Fruit fly (Drosophila melanogaster) whole organism, embryonic: Measurements from ENCODE around the gene InR.

Source experiments
- Adf1 ChIP-seq: fragments of 200-800 bp; sonication (Bioruptor generic); IDR thresholded peaks from 2 replicates; pipeline ENCODE4 v1.3.6; 2022; ENCODE audit warnings: missing biosample characterization, missing genetic modification characterization
- CG10274 ChIP-seq: fragments of 200-800 bp; sonication (Bioruptor generic); optimal IDR thresholded peaks from 3 replicates; lab custom pipeline; 2017; ENCODE audit warnings: missing biosample characterization, mild to moderate bottlenecking, missing genetic modification characterization
- CG10654 ChIP-seq: fragments of 200-800 bp; sonication (Bioruptor generic); optimal IDR thresholded peaks from 2 replicates; lab custom pipeline; 2016; ENCODE audit warnings: missing biosample characterization, missing genetic modification characterization
- CG12299 ChIP-seq: fragments of 200-800 bp; sonication (Bioruptor generic); optimal IDR thresholded peaks from 2 replicates; lab custom pipeline; 2018; ENCODE audit warnings: missing biosample characterization, mild to moderate bottlenecking, missing genetic modification characterization
- CG2202 ChIP-seq: fragments of 200-800 bp; sonication (Bioruptor generic); optimal IDR thresholded peaks from 2 replicates; lab custom pipeline; 2018; ENCODE audit warnings: missing biosample characterization, mild to moderate bottlenecking, missing genetic modification characterization
- CG31441 ChIP-seq: fragments of 200-800 bp; sonication (Bioruptor generic); IDR thresholded peaks from 2 replicates; pipeline ENCODE4 v1.3.6; 2022; ENCODE audit warnings: missing biosample characterization, missing genetic modification characterization
- CG32767 ChIP-seq: fragments of 200-800 bp; sonication (Bioruptor generic); IDR thresholded peaks from 2 replicates; pipeline ENCODE4 v1.3.6; 2022; ENCODE audit warnings: missing biosample characterization, missing genetic modification characterization
- CG4617 ChIP-seq: fragments of 200-800 bp; sonication (Bioruptor generic); optimal IDR thresholded peaks from 3 replicates; lab custom pipeline; 2016; ENCODE audit warnings: missing biosample characterization, missing genetic modification characterization, borderline replicate concordance
- CG9932 ChIP-seq: fragments of 200-800 bp; sonication (Bioruptor generic); IDR thresholded peaks from 2 replicates; pipeline ENCODE4 v1.3.6; 2022; ENCODE audit warnings: missing biosample characterization, missing genetic modification characterization
- CHES-1-like ChIP-seq: fragments of 200-800 bp; sonication (Bioruptor generic); optimal IDR thresholded peaks from 2 replicates; lab custom pipeline; 2016; ENCODE audit warnings: missing biosample characterization, missing genetic modification characterization
- Dbx ChIP-seq: fragments of 200-800 bp; sonication (Bioruptor generic); IDR thresholded peaks from 3 replicates; pipeline ENCODE4 v1.3.6; 2022; ENCODE audit warnings: missing biosample characterization, missing genetic modification characterization
- Doc3 ChIP-seq: fragments of 200-800 bp; sonication (Bioruptor generic); IDR thresholded peaks from 3 replicates; pipeline ENCODE4 v1.3.6; 2022; ENCODE audit warnings: missing biosample characterization, missing genetic modification characterization; ENCODE audit not compliant: partially characterized antibody
- E2f1 ChIP-seq: fragments of 200-800 bp; sonication (Bioruptor generic); IDR thresholded peaks from 2 replicates; pipeline ENCODE4 v1.3.6; 2022; ENCODE audit warnings: missing biosample characterization, missing genetic modification characterization
- HmgD ChIP-seq: fragments of 200-800 bp; sonication (Bioruptor generic); optimal IDR thresholded peaks from 3 replicates; lab custom pipeline; 2016; ENCODE audit warnings: missing biosample characterization, missing genetic modification characterization
- Jarid2 ChIP-seq: fragments of 200-800 bp; sonication (Bioruptor generic); optimal IDR thresholded peaks from 3 replicates; lab custom pipeline; 2017; ENCODE audit warnings: mild to moderate bottlenecking, missing biosample characterization, missing genetic modification reagents, missing genetic modification characterization
- NfI ChIP-seq: fragments of 200-800 bp; sonication (Bioruptor generic); optimal IDR thresholded peaks from 3 replicates; lab custom pipeline; 2018; ENCODE audit warnings: missing biosample characterization, mild to moderate bottlenecking, missing genetic modification characterization, moderate library complexity
- Ptx1 ChIP-seq: fragments of 200-800 bp; sonication (Bioruptor generic); IDR thresholded peaks from 2 replicates; pipeline ENCODE4 v1.3.6; 2022; ENCODE audit warnings: missing biosample characterization, missing genetic modification characterization
- Spps ChIP-seq: fragments of 200-800 bp; sonication (Bioruptor generic); optimal IDR thresholded peaks from 2 replicates; lab custom pipeline; 2018; ENCODE audit warnings: missing biosample characterization, mild to moderate bottlenecking, missing genetic modification characterization
- ato ChIP-seq: fragments of 200-800 bp; sonication (Bioruptor generic); IDR thresholded peaks from 2 replicates; pipeline ENCODE4 v1.3.6; 2022; ENCODE audit warnings: missing biosample characterization, missing genetic modification characterization; ENCODE audit not compliant: partially characterized antibody
- chinmo ChIP-seq: fragments of 200-800 bp; sonication (Bioruptor generic); IDR thresholded peaks from 4 replicates; pipeline ENCODE4 v1.3.6; 2022; ENCODE audit warnings: missing biosample characterization, missing genetic modification characterization; ENCODE audit not compliant: partially characterized antibody
- eyg ChIP-seq: fragments of 200-800 bp; sonication (Bioruptor generic); optimal IDR thresholded peaks from 3 replicates; lab custom pipeline; 2016; ENCODE audit warnings: missing biosample characterization, missing genetic modification characterization
- grau ChIP-seq: fragments of 200-800 bp; optimal IDR thresholded peaks from 3 replicates; lab custom pipeline; 2019; ENCODE audit warnings: missing biosample characterization, mild to moderate bottlenecking, missing genetic modification characterization, moderate library complexity
- kah ChIP-seq: fragments of 200-800 bp; sonication (Bioruptor generic); optimal IDR thresholded peaks from 2 replicates; lab custom pipeline; 2018; ENCODE audit warnings: missing biosample characterization, mild to moderate bottlenecking, missing genetic modification characterization
- nau ChIP-seq: fragments of 200-800 bp; sonication (Bioruptor generic); optimal IDR thresholded peaks from 3 replicates; lab custom pipeline; 2017; ENCODE audit warnings: missing biosample characterization, mild to moderate bottlenecking, missing genetic modification characterization, missing genetic modification reagents
- onecut ChIP-seq: fragments of 200-800 bp; sonication (Bioruptor generic); IDR thresholded peaks from 2 replicates; pipeline ENCODE4 v1.3.6; 2022; ENCODE audit warnings: missing biosample characterization, missing genetic modification characterization
- sc ChIP-seq, 3 experiments: fragments of >200 bp in 2 of 3; fragments of 200-800 bp in 1 of 3; sonication (Bioruptor generic) in 1 of 3; optimal IDR thresholded peaks; 2 replicates in 2 of 3; 3 replicates in 1 of 3; lab custom pipeline; 2017; ENCODE audit warnings: mild to moderate bottlenecking in 1 of 3, missing biosample characterization in 1 of 3, missing genetic modification characterization in 1 of 3, missing genetic modification reagents in 1 of 3
- slou ChIP-seq: fragments of 200-800 bp; sonication (Bioruptor generic); optimal IDR thresholded peaks from 3 replicates; lab custom pipeline; 2016; ENCODE audit warnings: missing biosample characterization, missing genetic modification characterization

Gene InR

dm6 chr3R:21520756-21521155, 98.4 kb downstream of the InR start, which contains the start of gene sp3 (continued):
- TF ChIP-seq CHES-1-like (GFP tag; lab: Kevin White, UChicago), result no peak
- peak; percentile 76 for TF ChIP-seq CG4617 (GFP tag; lab: Kevin White, UChicago)
- no peak for TF ChIP-seq CG31441 (GFP tag; lab: Robert Waterston, UW)
- peak; percentile 44 for TF ChIP-seq Jarid2 (GFP tag; lab: Kevin White, UChicago)
- TF ChIP-seq Dbx (GFP tag; lab: Robert Waterston, UW), result no peak
- TF ChIP-seq slou, result no peak
- no peak for TF ChIP-seq CG10654
- no peak for TF ChIP-seq CG10274
- TF ChIP-seq CG9932, result no peak
- no peak for TF ChIP-seq CG32767 (GFP tag; lab: Robert Waterston, UW)
- TF ChIP-seq CG12299, result no peak
- no peak for TF ChIP-seq nau (GFP tag; lab: Kevin White, UChicago)
- TF ChIP-seq ato, result peak; percentile 86
- no peak for TF ChIP-seq NfI (GFP tag; lab: Kevin White, UChicago)
- no peak for TF ChIP-seq sc (optimal IDR thresholded peaks at IDR 0.05; lab: Kevin White, UChicago)
- no peak for TF ChIP-seq sc (GFP tag; optimal IDR thresholded peaks at IDR 0.05; lab: Kevin White, UChicago)
- no peak for TF ChIP-seq grau (tag; lab: Kevin White, UChicago)
- no peak for TF ChIP-seq CG2202 (tag; lab: Kevin White, UChicago)
- no peak for TF ChIP-seq Spps (tag; lab: Kevin White, UChicago)
- no peak for TF ChIP-seq HmgD (GFP tag; lab: Kevin White, UChicago)
- TF ChIP-seq Ptx1 (GFP tag; lab: Robert Waterston, UW), result no peak
- TF ChIP-seq kah (GFP tag; lab: Kevin White, UChicago), result no peak
- peak; percentile 47; the same call in 1 of the 4 replicates for TF ChIP-seq chinmo (GFP tag; lab: Robert Waterston, UW)
- peak; percentile 54; the same call in 2 of the 3 replicates for TF ChIP-seq Doc3
- no peak for TF ChIP-seq eyg (GFP tag; lab: Kevin White, UChicago)
- no peak for TF ChIP-seq Adf1 (GFP tag; lab: Robert Waterston, UW)
- TF ChIP-seq onecut (GFP tag; lab: Robert Waterston, UW), result no peak
- no peak for TF ChIP-seq E2f1 (GFP tag; lab: Robert Waterston, UW)
- TF ChIP-seq, all 482 proteins: peak for 49
